Fruit fly (Drosophila melanogaster) whole organism, embryonic: ENCODE measurements around the gene Tengl1.

ENCODE experiments used
- BtbVII ChIP-seq: fragments of 200-800 bp; sonication (Bioruptor generic); optimal IDR thresholded peaks from 3 replicates; lab custom pipeline; 2017; ENCODE audit warnings: missing biosample characterization, mild to moderate bottlenecking, missing genetic modification characterization
- CG16815 ChIP-seq: fragments of 200-800 bp; sonication (Bioruptor generic); optimal IDR thresholded peaks from 3 replicates; lab custom pipeline; 2017; ENCODE audit warnings: missing biosample characterization, mild to moderate bottlenecking, missing genetic modification characterization
- CG18619 ChIP-seq: fragments of 200-800 bp; sonication (Bioruptor generic); optimal IDR thresholded peaks from 3 replicates; lab custom pipeline; 2017; ENCODE audit warnings: missing biosample characterization, mild to moderate bottlenecking, missing genetic modification characterization
- CG34422 ChIP-seq: fragments of 200-800 bp; sonication (Bioruptor generic); IDR thresholded peaks from 3 replicates; pipeline ENCODE4 v1.3.6; 2022; ENCODE audit warnings: missing biosample characterization, missing genetic modification characterization
- CG3726 ChIP-seq: fragments of 200-800 bp; sonication (Bioruptor generic); IDR thresholded peaks from 3 replicates; pipeline ENCODE4, ENCODE4 v1.3.6; 2022; ENCODE audit warnings: missing biosample characterization, missing genetic modification characterization
- CG9727 ChIP-seq: fragments of 200-800 bp; sonication (Bioruptor generic); optimal IDR thresholded peaks from 3 replicates; lab custom pipeline; 2017; ENCODE audit warnings: missing biosample characterization, mild to moderate bottlenecking, missing genetic modification characterization
- D ChIP-seq, 2 experiments: fragments of 200-800 bp in 1 of 2; fragments of >200 bp in 1 of 2; sonication (Bioruptor generic) in 1 of 2; optimal IDR thresholded peaks; 2 replicates in 1 of 2; 3 replicates in 1 of 2; lab custom pipeline; 2017; ENCODE audit warnings: mild to moderate bottlenecking in 1 of 2, missing biosample characterization in 1 of 2, missing genetic modification characterization in 1 of 2, missing genetic modification reagents in 1 of 2
- Pdp1 ChIP-seq, 2 experiments: fragments of 200-800 bp; sonication (Bioruptor generic); optimal IDR thresholded peaks; 3 replicates each; lab custom pipeline; 2016; ENCODE audit warnings: missing biosample characterization in 2 of 2, missing genetic modification characterization in 2 of 2, mild to moderate bottlenecking in 1 of 2, moderate library complexity in 1 of 2
- Sox102F ChIP-seq: fragments of 200-800 bp; sonication (Bioruptor generic); optimal IDR thresholded peaks from 2 replicates; lab custom pipeline; 2018; ENCODE audit warnings: missing biosample characterization, mild to moderate bottlenecking, missing genetic modification characterization, moderate library complexity
- pan ChIP-seq, 4 experiments: fragments of >200 bp in 3 of 4; fragments of 200-800 bp in 1 of 4; sonication (Bioruptor generic) in 1 of 4; optimal IDR thresholded peaks in 3 of 4; IDR thresholded peaks in 1 of 4; 2 replicates each; pipeline versions ENCODE4 v1.3.6 to Lab custom; 2017 to 2022; ENCODE audit warnings: missing biosample characterization in 2 of 4, missing genetic modification characterization in 2 of 4, mixed read lengths in 1 of 4
- pb ChIP-seq: fragments of 200-800 bp; sonication (Bioruptor generic); optimal IDR thresholded peaks from 3 replicates; lab custom pipeline; 2016; ENCODE audit warnings: missing biosample characterization, missing genetic modification characterization
- sqz ChIP-seq: fragments of 200-800 bp; sonication (Bioruptor generic); optimal IDR thresholded peaks from 3 replicates; lab custom pipeline; 2018; ENCODE audit warnings: missing biosample characterization, mild to moderate bottlenecking, missing genetic modification characterization

dm6 chr2L:2252241-2252640 is 11.8 kb upstream of the Tengl1 start, which contains the start of gene CG17239:
- TF ChIP-seq CG34422 (GFP tag; lab: Robert Waterston, UW) (no peak), Sox102F (GFP tag; lab: Kevin White, UChicago) (no peak), CG16815 (GFP tag; lab: Kevin White, UChicago) (no peak), Pdp1 (GFP tag; optimal IDR thresholded peaks at IDR 0.05; lab: Kevin White, UChicago) (no peak), CG3726 (GFP tag; lab: Robert Waterston, UW) (no peak), BtbVII (GFP tag; lab: Kevin White, UChicago) (no peak), CG9727 (no peak), CG18619 (GFP tag; lab: Kevin White, UChicago) (no peak), pb (no peak), pan (optimal IDR thresholded peaks at IDR 0.05; lab: Kevin White, UChicago) (no peak), pan (GFP tag; optimal IDR thresholded peaks at IDR 0.05 in 1 of 2, IDR thresholded peaks at IDR 0.05 in 1 of 2) (no peak), D (optimal IDR thresholded peaks at IDR 0.05; lab: Kevin White, UChicago) (no peak), D (GFP tag; optimal IDR thresholded peaks at IDR 0.05; lab: Kevin White, UChicago) (no peak), sqz (no peak)
